ENCODE assay signal across 1 fruit fly cellular context in the genomic region with DNA sequence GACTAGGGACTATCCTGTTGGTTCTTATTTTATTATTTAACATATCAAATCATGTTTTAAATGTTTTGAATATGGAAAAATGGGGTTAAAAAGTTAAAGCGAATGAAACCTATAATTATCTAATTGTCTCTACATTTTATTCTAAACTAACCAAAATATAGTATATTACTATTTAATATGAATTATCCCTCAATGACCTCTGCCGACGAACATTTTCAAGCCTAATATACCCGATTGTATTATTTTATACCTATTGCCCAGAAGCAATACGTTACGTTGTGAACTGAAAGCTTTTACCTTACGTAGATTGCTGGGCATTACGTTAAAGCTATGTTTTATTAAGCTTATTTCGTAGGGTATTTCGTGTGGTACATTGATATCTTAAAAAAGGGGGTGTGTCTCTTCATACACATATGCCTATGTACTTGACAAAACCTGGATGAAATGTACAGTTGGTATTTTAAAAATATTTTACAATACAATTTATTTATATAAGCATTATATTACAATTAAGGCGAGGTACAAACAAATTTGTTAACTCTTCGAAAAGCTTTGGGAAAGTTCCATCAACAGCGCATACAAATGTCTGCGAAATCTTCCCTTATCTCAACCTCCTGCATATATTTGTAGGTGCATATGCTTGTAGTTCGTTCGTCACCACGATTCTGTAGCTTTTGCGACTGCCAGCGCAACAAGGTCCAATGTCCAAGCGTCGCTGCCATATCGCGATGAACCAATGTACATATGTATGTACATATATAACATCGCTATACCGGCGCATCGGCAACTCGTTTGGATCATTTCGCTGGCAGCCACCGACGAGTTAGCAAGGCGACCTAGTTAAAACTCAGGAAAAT.
TF ChIP-seq lines count a peak whose summit lies in the region.

A gene (plus strand): TSS at position 790 of the 857 bp plus-strand sequence.

TF ChIP-seq in whole organism, embryonic, 481 proteins besides CTCF, POLR2A, EP300 and RAD21 (continued from another document):
- peak; percentile 69; the same call in 2 of the 3 replicates for TF ChIP-seq gce (GFP tag; IDR thresholded peaks at IDR 0.05; lab: Robert Waterston, UW)
- no peak; the same call in 1 of the 2 replicates for TF ChIP-seq CG8765 (GFP tag; IDR thresholded peaks at IDR 0.05; lab: Robert Waterston, UW)
- peak; percentile 93 for TF ChIP-seq sob (GFP tag; IDR thresholded peaks at IDR 0.05; lab: Robert Waterston, UW)
- TF ChIP-seq CG43689 (GFP tag; IDR thresholded peaks at IDR 0.05; lab: Robert Waterston, UW) = peak; percentile 79
- peak; percentile 93 for TF ChIP-seq CG11093 (GFP tag; IDR thresholded peaks at IDR 0.05; lab: Robert Waterston, UW)
- no peak for TF ChIP-seq hkb (optimal IDR thresholded peaks at IDR 0.05; lab: Kevin White, UChicago)
- peak; percentile 94 for TF ChIP-seq hkb (GFP tag; IDR thresholded peaks at IDR 0.05; lab: Robert Waterston, UW)
- TF ChIP-seq trh (GFP tag; optimal IDR thresholded peaks at IDR 0.05; lab: Kevin White, UChicago) = peak; percentile 45
- peak; percentile 98 for TF ChIP-seq row (GFP tag; IDR thresholded peaks at IDR 0.05; lab: Robert Waterston, UW)
- no peak for TF ChIP-seq insv (GFP tag; optimal IDR thresholded peaks at IDR 0.05; lab: Kevin White, UChicago)
- TF ChIP-seq CG11085 (GFP tag; IDR thresholded peaks at IDR 0.05; lab: Robert Waterston, UW) = peak; percentile 92
- TF ChIP-seq ssp (GFP tag; IDR thresholded peaks at IDR 0.05; lab: Robert Waterston, UW) = peak; percentile 87
- TF ChIP-seq CG2199 (GFP tag; IDR thresholded peaks at IDR 0.05; lab: Robert Waterston, UW) = peak; percentile 84
- TF ChIP-seq Hey (tag; optimal IDR thresholded peaks at IDR 0.05; lab: Kevin White, UChicago) = no peak
- no peak for TF ChIP-seq abd-A (tag; optimal IDR thresholded peaks at IDR 0.05; lab: Kevin White, UChicago)
- TF ChIP-seq Taf1 (GFP tag; IDR thresholded peaks at IDR 0.05; lab: Robert Waterston, UW) = peak; percentile 77
- peak; percentile 36 for TF ChIP-seq ab (GFP tag; optimal IDR thresholded peaks at IDR 0.05; lab: Kevin White, UChicago)
- peak; percentile 63; the same call in 2 of the 3 replicates for TF ChIP-seq jigr1 (GFP tag; IDR thresholded peaks at IDR 0.05; lab: Robert Waterston, UW)
- TF ChIP-seq CG13287 (GFP tag; IDR thresholded peaks at IDR 0.05; lab: Robert Waterston, UW; ENCODE audit: partially characterized antibody) = no peak
- TF ChIP-seq pfk (GFP tag; optimal IDR thresholded peaks at IDR 0.05; lab: Kevin White, UChicago) = no peak
- peak; percentile 96 for TF ChIP-seq ranshi (GFP tag; IDR thresholded peaks at IDR 0.05; lab: Robert Waterston, UW)
- TF ChIP-seq Nf-YC (tag; optimal IDR thresholded peaks at IDR 0.05; lab: Kevin White, UChicago) = peak; percentile 77
- TF ChIP-seq amos (GFP tag; IDR thresholded peaks at IDR 0.05; lab: Robert Waterston, UW; ENCODE audit: partially characterized antibody) = no peak
- no peak for TF ChIP-seq bbx (GFP tag; IDR thresholded peaks at IDR 0.05; lab: Robert Waterston, UW; ENCODE audit: partially characterized antibody)
